Fruit fly (Drosophila melanogaster): ENCODE measurements around the gene Polr3I.

DNA sequence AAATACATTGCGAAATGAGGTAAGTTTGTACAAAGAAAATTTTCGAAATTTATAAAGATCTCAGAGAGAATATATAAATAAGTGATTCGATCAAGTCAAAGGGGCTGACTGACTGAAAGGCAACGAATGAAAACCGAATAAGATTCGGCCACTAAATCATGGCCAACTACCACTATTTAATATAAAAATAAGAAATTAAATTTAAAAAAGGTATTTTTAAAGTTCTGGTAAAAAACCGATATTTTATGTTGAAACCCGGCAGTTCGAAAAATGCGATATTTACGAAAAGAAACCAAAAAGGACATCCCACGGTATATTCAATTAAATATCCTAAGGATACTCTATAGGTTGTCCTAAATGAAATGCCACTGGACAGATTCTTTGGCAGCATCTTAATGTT, 12.7 kb downstream of the Polr3I start, which contains the start of gene CG33252:
- TF ChIP-seq psq (optimal IDR thresholded peaks at IDR 0.05): no peak
- no peak for TF ChIP-seq insv (optimal IDR thresholded peaks at IDR 0.05)
- no peak for TF ChIP-seq Sin3A (optimal IDR thresholded peaks at IDR 0.05)
- no peak for TF ChIP-seq ttk (optimal IDR thresholded peaks at IDR 0.05)
